Fruit fly (Drosophila melanogaster): ENCODE measurements around the gene CDK2AP1.

CDK2AP1 gene

DNA sequence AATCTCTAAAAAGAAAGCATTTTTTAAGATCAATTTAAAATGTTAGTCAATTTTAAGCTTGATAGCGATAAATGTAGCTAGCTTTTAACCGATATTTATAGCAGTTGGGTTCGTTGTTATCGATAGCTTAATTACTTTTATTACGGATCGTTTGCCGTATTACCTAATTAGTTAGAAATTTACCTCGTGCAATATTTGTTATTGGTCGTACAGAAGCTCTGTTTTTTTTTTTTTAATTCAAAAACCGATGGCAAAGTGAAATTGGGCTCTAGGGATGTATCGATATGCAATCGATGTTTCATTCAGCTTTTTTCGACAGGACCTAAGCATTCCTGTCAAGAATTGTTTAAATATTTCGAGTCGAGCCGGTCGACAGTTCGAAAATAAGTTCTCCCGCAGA, 45.5 kb upstream of the CDK2AP1 start, which contains the start of gene CG2061 (continued):
- TF ChIP-seq HLH4C (GFP tag; IDR thresholded peaks at IDR 0.05; ENCODE audit: partially characterized antibody) (peak; percentile 87), ato (GFP tag; IDR thresholded peaks at IDR 0.05; ENCODE audit: partially characterized antibody) (peak; percentile 46; the same call in 1 of the 2 replicates), CG13287 (GFP tag; IDR thresholded peaks at IDR 0.05; ENCODE audit: partially characterized antibody) (peak; percentile 81), CG14860 (GFP tag; IDR thresholded peaks at IDR 0.05; ENCODE audit: partially characterized antibody) (peak; percentile 84), nom (GFP tag; optimal IDR thresholded peaks at IDR 0.05) (no peak), pzg (GFP tag; optimal IDR thresholded peaks at IDR 0.05) (peak; percentile 18), Deaf1 (tag; optimal IDR thresholded peaks at IDR 0.05) (no peak), pho (GFP tag; optimal IDR thresholded peaks at IDR 0.05) (no peak), Atf-2 (GFP tag; optimal IDR thresholded peaks at IDR 0.05) (no peak), Doc3 (GFP tag; IDR thresholded peaks at IDR 0.05; ENCODE audit: partially characterized antibody) (peak; percentile 72; the same call in 2 of the 3 replicates), CG12391 (tag; optimal IDR thresholded peaks at IDR 0.05) (no peak), Hmr (GFP tag; optimal IDR thresholded peaks at IDR 0.05) (no peak), D19B (GFP tag; optimal IDR thresholded peaks at IDR 0.05) (no peak), ab (GFP tag; optimal IDR thresholded peaks at IDR 0.05) (no peak), lilli (GFP tag; optimal IDR thresholded peaks at IDR 0.05) (no peak), knrl (GFP tag; IDR thresholded peaks at IDR 0.05; ENCODE audit: partially characterized antibody) (peak; percentile 69; the same call in 2 of the 3 replicates), nerfin-2 (GFP tag; IDR thresholded peaks at IDR 0.05; ENCODE audit: partially characterized antibody) (peak; percentile 71), hb (GFP tag; IDR thresholded peaks at IDR 0.05; ENCODE audit: partially characterized antibody) (peak; percentile 65), Scr (GFP tag; IDR thresholded peaks at IDR 0.05; ENCODE audit: partially characterized antibody) (peak; percentile 80), fd3F (GFP tag; optimal IDR thresholded peaks at IDR 0.05) (no peak), Sry-δ (GFP tag; optimal IDR thresholded peaks at IDR 0.05) (peak; percentile 56), stwl (tag; optimal IDR thresholded peaks at IDR 0.05) (peak; percentile 2), Dref (GFP tag; IDR thresholded peaks at IDR 0.05) (peak; percentile 56), Meics (GFP tag; optimal IDR thresholded peaks at IDR 0.05) (no peak), klu (GFP tag; IDR thresholded peaks at IDR 0.05) (no peak), Dp (GFP tag; optimal IDR thresholded peaks at IDR 0.05) (peak; percentile 38), CG30020 (tag; optimal IDR thresholded peaks at IDR 0.05) (no peak), CG31441 (GFP tag; IDR thresholded peaks at IDR 0.05) (no peak), vnd (GFP tag; IDR thresholded peaks at IDR 0.05; ENCODE audit: partially characterized antibody) (peak; percentile 68), dm (GFP tag; optimal IDR thresholded peaks at IDR 0.05) (no peak), ac (GFP tag; optimal IDR thresholded peaks at IDR 0.05) (no peak), CG2116 (GFP tag; optimal IDR thresholded peaks at IDR 0.05) (peak; percentile 71), CG16813 (GFP tag; IDR thresholded peaks at IDR 0.05; ENCODE audit: partially characterized antibody) (peak; percentile 66; the same call in 2 of the 3 replicates)

DNA sequence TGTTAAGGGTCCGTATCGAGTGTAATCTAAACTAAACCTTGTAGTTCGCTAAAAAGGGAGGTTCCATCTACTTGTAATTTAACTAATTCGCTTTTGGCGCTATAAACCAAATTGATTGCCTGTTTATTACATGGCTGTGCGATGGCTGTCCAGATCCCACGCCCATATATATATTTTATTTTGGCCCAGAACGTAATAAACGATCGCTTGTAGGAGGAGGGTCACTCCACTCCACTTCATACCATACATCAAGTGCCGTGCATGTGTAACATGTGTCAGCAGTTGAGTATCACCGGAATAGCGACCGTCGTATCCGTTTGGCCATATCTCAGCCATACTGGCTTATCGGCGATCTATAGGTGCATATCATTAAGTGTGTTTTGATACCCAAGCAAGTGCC, 42.4 kb upstream of the CDK2AP1 start:
- TF ChIP-seq sug (tag; optimal IDR thresholded peaks at IDR 0.05) (peak; percentile 51), HmgD (GFP tag; optimal IDR thresholded peaks at IDR 0.05) (no peak), CG17612 (GFP tag; IDR thresholded peaks at IDR 0.05) (no peak), CG34376 (GFP tag; optimal IDR thresholded peaks at IDR 0.05) (peak; percentile 81), mirr (GFP tag; optimal IDR thresholded peaks at IDR 0.05) (peak; percentile 18), toy (GFP tag; IDR thresholded peaks at IDR 0.05) (no peak), cwo (GFP tag; optimal IDR thresholded peaks at IDR 0.05) (peak; percentile 48), exex (tag; optimal IDR thresholded peaks at IDR 0.05) (peak; percentile 79), Dip2 (GFP tag; IDR thresholded peaks at IDR 0.05) (no peak), grn (GFP tag; optimal IDR thresholded peaks at IDR 0.05) (peak; percentile 30)

Measured in whole organism, embryonic.